Fruit fly (Drosophila melanogaster) S2 (cell line): ENCODE data around the gene CG32686.

Source experiments
- CG8478 ChIP-seq: fragments of >200 bp; optimal IDR thresholded peaks from 2 replicates; lab custom pipeline; 2018
- CTCF ChIP-seq, 2 experiments: fragments of >200 bp; optimal IDR thresholded peaks; 2 replicates each; lab custom pipeline; 2018

- no peak for TF ChIP-seq CG8478 (lab: Kevin White, UChicago)
- TF ChIP-seq CTCF (optimal IDR thresholded peaks at IDR 0.05; lab: Kevin White, UChicago) = no peak
Measured at dm6 chrX:10326346-10326830, 48.7 kb downstream of the CG32686 start, which contains the start of gene CG2909.
